Fruit fly (Drosophila melanogaster) whole organism, wandering third instar larva: ENCODE data around the gene del.
A peak's percentile ranks its signal among the peaks of the same experiment; 100 is the strongest.

Experiments
- Abd-B ChIP-seq: fragments of >200 bp; optimal IDR thresholded peaks from 2 replicates; lab custom pipeline; 2017; ENCODE audit warnings: missing biosample characterization, missing genetic modification characterization
- CG32264 ChIP-seq: fragments of 200-800 bp; sonication (Bioruptor generic); optimal IDR thresholded peaks from 2 replicates; lab custom pipeline; 2016; ENCODE audit warnings: missing biosample characterization, missing genetic modification characterization
- CG9705 ChIP-seq: fragments of 200-800 bp; sonication (Bioruptor generic); optimal IDR thresholded peaks from 2 replicates; lab custom pipeline; 2018; ENCODE audit warnings: missing biosample characterization, mild to moderate bottlenecking, missing genetic modification characterization
- CrebA ChIP-seq: fragments of 200-800 bp; sonication (Bioruptor generic); optimal IDR thresholded peaks from 2 replicates; lab custom pipeline; 2016; ENCODE audit warnings: missing biosample characterization, mild to moderate bottlenecking, missing genetic modification characterization, borderline replicate concordance
- Dfd ChIP-seq: fragments of >200 bp; optimal IDR thresholded peaks from 2 replicates; lab custom pipeline; 2017; ENCODE audit warnings: missing biosample characterization, missing genetic modification characterization
- Dif ChIP-seq: fragments of 200-275, 200-300 bp; sonication (Bioruptor generic); optimal IDR thresholded peaks from 2 replicates; lab custom pipeline; 2018; ENCODE audit warnings: missing biosample characterization, missing genetic modification characterization; ENCODE audit not compliant: partially characterized antibody
- GATAd ChIP-seq: sonication (Bioruptor generic); optimal IDR thresholded peaks from 2 replicates; lab custom pipeline; 2016; ENCODE audit warnings: missing biosample characterization, missing genetic modification characterization
- HLH106 ChIP-seq: fragments of 200-800 bp; optimal IDR thresholded peaks from 3 replicates; lab custom pipeline; 2019; ENCODE audit warnings: missing biosample characterization, mild to moderate bottlenecking, missing genetic modification characterization, moderate library complexity
- Hnf4 ChIP-seq: fragments of 200-800 bp; sonication (Bioruptor generic); optimal IDR thresholded peaks from 2 replicates; lab custom pipeline; 2016; ENCODE audit warnings: missing biosample characterization, mild to moderate bottlenecking, missing genetic modification characterization
- Hr78 ChIP-seq: fragments of >200 bp; optimal IDR thresholded peaks from 2 replicates; lab custom pipeline; 2017; ENCODE audit warnings: missing biosample characterization, missing genetic modification characterization
- Hr83 ChIP-seq: fragments of 200-300 bp; sonication (Bioruptor generic); optimal IDR thresholded peaks from 2 replicates; lab custom pipeline; 2016; ENCODE audit warnings: missing biosample characterization, mild to moderate bottlenecking, missing genetic modification characterization, moderate library complexity; ENCODE audit not compliant: poor library complexity, severe bottlenecking
- Jra ChIP-seq: sonication (Bioruptor generic); optimal IDR thresholded peaks from 2 replicates; lab custom pipeline; 2016; ENCODE audit warnings: missing biosample characterization, missing genetic modification characterization
- Mio ChIP-seq: sonication (Bioruptor generic); optimal IDR thresholded peaks from 2 replicates; lab custom pipeline; 2016; ENCODE audit warnings: missing biosample characterization, missing genetic modification characterization
- Myc ChIP-seq: fragments of >200 bp; optimal IDR thresholded peaks from 2 replicates; lab custom pipeline; 2017
- N ChIP-seq: fragments of >200 bp; optimal IDR thresholded peaks from 2 replicates; lab custom pipeline; 2018; ENCODE audit warnings: missing biosample characterization, missing external identifiers, missing genetic modification characterization
- OdsH ChIP-seq: fragments of 200-800 bp; sonication (Bioruptor generic); optimal IDR thresholded peaks from 2 replicates; lab custom pipeline; 2016; ENCODE audit warnings: missing biosample characterization, mild to moderate bottlenecking, missing genetic modification characterization
- Rel ChIP-seq, 2 experiments: fragments of 200-800 bp; sonication (Bioruptor generic) in 1 of 2; optimal IDR thresholded peaks; 2 replicates in 1 of 2; 3 replicates in 1 of 2; lab custom pipeline; 2016 to 2019; ENCODE audit warnings: mild to moderate bottlenecking in 2 of 2, missing biosample characterization in 2 of 2, missing genetic modification characterization in 2 of 2, moderate library complexity in 1 of 2
- Sp1 ChIP-seq: fragments of 200-800 bp; sonication (Bioruptor generic); optimal IDR thresholded peaks from 3 replicates; lab custom pipeline; 2019; ENCODE audit warnings: missing biosample characterization, mild to moderate bottlenecking, missing genetic modification characterization, moderate library complexity
- Vsx2 ChIP-seq: fragments of 200-300, 225-300 bp; sonication (Bioruptor generic); optimal IDR thresholded peaks from 2 replicates; lab custom pipeline; 2018; ENCODE audit warnings: missing biosample characterization, missing genetic modification characterization; ENCODE audit not compliant: partially characterized antibody
- br ChIP-seq: fragments of 200-800 bp; sonication (Bioruptor generic); optimal IDR thresholded peaks from 2 replicates; lab custom pipeline; 2016; ENCODE audit warnings: missing biosample characterization, missing genetic modification characterization
- brk ChIP-seq: fragments of 200-800 bp; sonication (Bioruptor generic); optimal IDR thresholded peaks from 2 replicates; lab custom pipeline; 2016; ENCODE audit warnings: missing biosample characterization, mild to moderate bottlenecking, missing genetic modification characterization
- dl ChIP-seq, 2 experiments: fragments of 175-275, 200-275 bp in 1 of 2; fragments of 200-275 bp in 1 of 2; sonication (Bioruptor generic); optimal IDR thresholded peaks; lab custom pipeline; 2018; ENCODE audit warnings: mild to moderate bottlenecking in 2 of 2, missing biosample characterization in 2 of 2, missing genetic modification characterization in 2 of 2, moderate library complexity in 2 of 2; ENCODE audit not compliant: partially characterized antibody in 2 of 2, insufficient read depth in 1 of 2
- dmrt93B ChIP-seq: fragments of 200-800 bp; sonication (Bioruptor generic); optimal IDR thresholded peaks from 2 replicates; lab custom pipeline; 2018; ENCODE audit warnings: missing biosample characterization, mild to moderate bottlenecking, missing genetic modification characterization
- dsf ChIP-seq: sonication (Bioruptor generic); optimal IDR thresholded peaks from 2 replicates; lab custom pipeline; 2016; ENCODE audit warnings: missing biosample characterization, missing genetic modification characterization, borderline replicate concordance
- ey ChIP-seq: fragments of 200-800 bp; sonication (Bioruptor generic); optimal IDR thresholded peaks from 2 replicates; lab custom pipeline; 2016; ENCODE audit warnings: missing biosample characterization, missing genetic modification characterization
- foxo ChIP-seq, 2 experiments: fragments of 200-800 bp; sonication (Bioruptor generic); optimal IDR thresholded peaks; 2 replicates in 1 of 2; 3 replicates in 1 of 2; lab custom pipeline; 2016 to 2017; ENCODE audit warnings: missing biosample characterization in 2 of 2, missing genetic modification characterization in 2 of 2
- fru ChIP-seq: fragments of 200-800 bp; sonication (Bioruptor generic); optimal IDR thresholded peaks from 3 replicates; lab custom pipeline; 2016; ENCODE audit warnings: missing biosample characterization, mild to moderate bottlenecking, missing genetic modification characterization
- h ChIP-seq: fragments of 200-800 bp; sonication (Bioruptor generic); optimal IDR thresholded peaks from 3 replicates; lab custom pipeline; 2016; ENCODE audit warnings: missing biosample characterization, mild to moderate bottlenecking, missing genetic modification characterization
- jim ChIP-seq: fragments of 175-275, 200-325 bp; sonication (Bioruptor generic); optimal IDR thresholded peaks from 2 replicates; lab custom pipeline; 2016; ENCODE audit warnings: missing biosample characterization, mild to moderate bottlenecking, missing genetic modification characterization
- lola ChIP-seq: fragments of >200 bp; optimal IDR thresholded peaks from 2 replicates; lab custom pipeline; 2017; ENCODE audit warnings: missing biosample characterization, missing genetic modification characterization
- pan ChIP-seq: fragments of >200 bp; optimal IDR thresholded peaks from 2 replicates; lab custom pipeline; 2017
- psq ChIP-seq: fragments of 200-800 bp; sonication (Bioruptor generic); optimal IDR thresholded peaks from 3 replicates; lab custom pipeline; 2017; ENCODE audit warnings: missing biosample characterization, mild to moderate bottlenecking, missing genetic modification characterization, moderate library complexity
- rgr ChIP-seq: fragments of 200-800 bp; sonication (Bioruptor generic); optimal IDR thresholded peaks from 3 replicates; lab custom pipeline; 2016; ENCODE audit warnings: missing biosample characterization, mild to moderate bottlenecking, missing genetic modification characterization
- sage ChIP-seq: fragments of 200-800 bp; sonication (Bioruptor generic); optimal IDR thresholded peaks from 2 replicates; lab custom pipeline; 2016; ENCODE audit warnings: missing biosample characterization, mild to moderate bottlenecking, missing genetic modification characterization
- sv ChIP-seq: fragments of 200-800 bp; sonication (Bioruptor generic); optimal IDR thresholded peaks from 3 replicates; lab custom pipeline; 2016; ENCODE audit warnings: missing biosample characterization, missing genetic modification characterization
- tai ChIP-seq: sonication (Bioruptor generic); optimal IDR thresholded peaks from 2 replicates; lab custom pipeline; 2016; ENCODE audit warnings: missing biosample characterization, missing genetic modification characterization
- usp ChIP-seq: fragments of >200 bp; optimal IDR thresholded peaks from 2 replicates; lab custom pipeline; 2017; ENCODE audit warnings: missing biosample characterization, missing genetic modification characterization
- woc ChIP-seq: sonication (Bioruptor generic); optimal IDR thresholded peaks from 2 replicates; lab custom pipeline; 2016; ENCODE audit warnings: missing biosample characterization, mild to moderate bottlenecking, missing genetic modification characterization

del gene

DNA sequence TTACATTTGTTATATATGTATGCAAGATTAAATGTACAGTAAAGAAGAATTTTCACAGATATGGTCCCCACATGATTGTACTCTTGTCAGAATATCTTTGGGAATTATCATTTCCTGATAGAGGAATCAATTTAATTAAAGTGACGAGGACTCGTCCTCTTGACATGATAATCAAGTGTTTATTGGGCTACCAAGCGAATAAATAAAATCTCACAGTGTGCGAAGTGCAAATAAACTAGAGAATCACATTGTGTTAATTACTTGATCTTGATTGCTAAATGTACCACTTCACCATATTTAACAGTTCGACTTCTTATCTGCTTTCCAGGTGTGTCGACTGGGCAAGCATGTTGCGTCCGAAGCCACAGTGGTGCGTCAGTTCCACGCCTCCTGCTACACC is 21.5 kb upstream of the del start:
- no peak for TF ChIP-seq psq (GFP tag; lab: Kevin White, UChicago)
- no peak for TF ChIP-seq CG32264 (GFP tag; lab: Kevin White, UChicago)
- no peak for TF ChIP-seq Vsx2
- no peak for TF ChIP-seq Mio (GFP tag; lab: Kevin White, UChicago)
- TF ChIP-seq Myc (lab: Kevin White, UChicago) = no peak
- no peak for TF ChIP-seq CrebA (GFP tag; lab: Kevin White, UChicago)
- no peak for TF ChIP-seq HLH106 (tag; lab: Kevin White, UChicago)
- TF ChIP-seq woc (GFP tag; lab: Kevin White, UChicago) = no peak
- TF ChIP-seq sage (GFP tag; lab: Kevin White, UChicago) = no peak
- no peak for TF ChIP-seq rgr (GFP tag; lab: Kevin White, UChicago)
- TF ChIP-seq sv (GFP tag; lab: Kevin White, UChicago) = no peak
- no peak for TF ChIP-seq dl (GFP tag; optimal IDR thresholded peaks at IDR 0.05; lab: Kevin White, UChicago; ENCODE audit: insufficient read depth in 1 of 2, partially characterized antibody in 2 of 2)
- no peak for TF ChIP-seq Dfd (GFP tag; lab: Kevin White, UChicago)
- TF ChIP-seq Jra = no peak
- no peak for TF ChIP-seq N (GFP tag; lab: Kevin White, UChicago)
- no peak for TF ChIP-seq CG9705 (GFP tag; lab: Kevin White, UChicago)
- TF ChIP-seq Sp1 (GFP tag; lab: Kevin White, UChicago) = no peak
- TF ChIP-seq h (GFP tag; lab: Kevin White, UChicago) = no peak
- TF ChIP-seq Dif (GFP tag; lab: Kevin White, UChicago) = no peak
- TF ChIP-seq, all 38 proteins: peak for 0

DNA sequence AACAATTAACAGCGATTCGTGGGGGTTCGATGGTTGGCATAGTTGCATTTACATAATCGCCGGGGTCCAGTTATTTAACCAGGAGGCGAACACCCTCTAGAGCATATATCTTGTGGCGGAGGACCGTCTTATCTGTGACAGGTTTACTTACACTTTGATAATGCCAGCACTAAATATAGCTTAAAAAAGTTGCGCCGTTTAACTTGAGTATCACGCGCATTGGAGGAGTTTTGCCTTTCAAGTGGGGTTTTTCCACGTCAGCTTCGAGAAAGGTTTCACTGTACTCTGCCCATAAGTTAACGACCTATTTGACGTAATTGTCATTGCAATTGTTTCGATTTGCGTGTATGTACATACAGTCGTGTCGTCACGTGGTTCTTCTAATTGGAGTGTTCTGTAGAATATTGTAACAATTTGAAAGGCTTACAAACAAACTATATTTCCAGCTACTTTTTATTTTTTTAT is 20.8 kb upstream of the del start:
- TF ChIP-seq dsf (GFP tag; lab: Kevin White, UChicago) (no peak), Sp1 (GFP tag; lab: Kevin White, UChicago) (no peak), dl (GFP tag; optimal IDR thresholded peaks at IDR 0.05; lab: Kevin White, UChicago; ENCODE audit: insufficient read depth in 1 of 2, partially characterized antibody in 2 of 2) (no peak), Rel (GFP tag; optimal IDR thresholded peaks at IDR 0.05; lab: Kevin White, UChicago) (no peak), Rel (tag; optimal IDR thresholded peaks at IDR 0.05; lab: Kevin White, UChicago) (peak; percentile 76)

DNA sequence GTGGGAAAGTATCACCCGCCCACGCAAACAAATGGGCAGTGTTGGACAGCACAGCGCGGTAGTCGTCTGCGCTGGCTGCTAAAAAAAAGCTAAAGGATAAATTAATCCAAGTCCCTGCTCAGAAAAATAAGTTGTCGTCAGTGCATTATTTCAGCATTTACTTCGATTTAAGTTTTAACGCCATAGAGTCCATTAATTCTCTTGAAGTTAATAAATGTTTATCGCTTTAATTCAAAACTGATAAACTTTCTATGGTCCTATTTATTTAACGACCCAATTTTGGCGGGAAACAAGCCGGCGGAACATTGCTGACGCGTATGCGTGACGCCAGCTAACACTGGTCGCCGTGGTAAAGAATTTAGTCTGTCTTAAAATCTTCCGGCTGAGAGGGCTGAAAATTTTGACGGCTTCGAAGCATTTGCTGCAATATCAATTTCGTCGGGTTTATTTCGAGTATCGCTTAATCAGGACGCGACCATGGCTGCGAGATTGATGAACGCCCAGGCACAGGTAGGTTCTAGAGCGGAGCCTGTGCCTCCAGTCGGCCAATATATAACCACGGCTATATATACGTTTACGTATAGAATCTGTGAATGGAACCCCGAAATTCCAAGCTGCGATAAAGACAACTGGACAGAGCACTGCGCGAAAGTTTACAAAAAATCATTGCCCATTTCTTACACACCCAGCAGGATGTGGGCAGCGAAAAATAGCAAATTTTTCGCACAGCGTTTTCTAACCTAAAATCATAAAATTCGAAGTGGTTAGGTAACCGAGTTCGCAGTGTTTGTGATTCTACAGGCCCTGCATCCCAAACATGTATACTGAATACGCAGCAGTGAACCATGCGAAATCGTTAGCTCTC is 20.2 kb upstream of the del start, which contains the start of the genes mAcon1, CG43345 and CG43346:
Gene mAcon1 (plus strand): TSS at position 276 of the 865 bp plus-strand sequence.
Gene CG43345 (minus strand): TSS at position 287 of the 865 bp plus-strand sequence.
Gene CG43346 (minus strand): TSS at position 287 of the 865 bp plus-strand sequence.
- TF ChIP-seq fru (GFP tag; lab: Kevin White, UChicago) = peak; percentile 87
- TF ChIP-seq tai = no peak
- TF ChIP-seq rgr (GFP tag; lab: Kevin White, UChicago) = peak; percentile 84
- TF ChIP-seq jim (GFP tag; lab: Kevin White, UChicago) = no peak
- TF ChIP-seq Hr83 = no peak
- TF ChIP-seq dmrt93B = peak; percentile 82
- TF ChIP-seq lola (GFP tag; lab: Kevin White, UChicago) = no peak
- no peak for TF ChIP-seq usp (GFP tag; lab: Kevin White, UChicago)
- no peak for TF ChIP-seq pan (lab: Kevin White, UChicago)
- TF ChIP-seq CG9705 (GFP tag; lab: Kevin White, UChicago) = peak; percentile 89
- no peak for TF ChIP-seq Abd-B (GFP tag; lab: Kevin White, UChicago)
- no peak for TF ChIP-seq dl (GFP tag; optimal IDR thresholded peaks at IDR 0.05; lab: Kevin White, UChicago; ENCODE audit: insufficient read depth in 1 of 2, partially characterized antibody in 2 of 2)
- peak; percentile 48 for TF ChIP-seq CG32264 (GFP tag; lab: Kevin White, UChicago)
- TF ChIP-seq Dfd (GFP tag; lab: Kevin White, UChicago) = no peak
- no peak for TF ChIP-seq Rel (GFP tag; optimal IDR thresholded peaks at IDR 0.05; lab: Kevin White, UChicago)
- peak; percentile 71 for TF ChIP-seq Rel (tag; optimal IDR thresholded peaks at IDR 0.05; lab: Kevin White, UChicago)
- peak; percentile 80 for TF ChIP-seq sv (GFP tag; lab: Kevin White, UChicago)
- TF ChIP-seq br (GFP tag; lab: Kevin White, UChicago) = peak; percentile 91
- peak; percentile 84 for TF ChIP-seq ey (GFP tag; lab: Kevin White, UChicago)
- TF ChIP-seq Mio (GFP tag; lab: Kevin White, UChicago) = peak; percentile 15
- no peak for TF ChIP-seq Vsx2
- no peak for TF ChIP-seq Dif (GFP tag; lab: Kevin White, UChicago)
- TF ChIP-seq N (GFP tag; lab: Kevin White, UChicago) = no peak
- TF ChIP-seq dsf (GFP tag; lab: Kevin White, UChicago) = no peak
- no peak for TF ChIP-seq CrebA (GFP tag; lab: Kevin White, UChicago)
- peak in 1 of 2 experiments; percentile 89 for TF ChIP-seq foxo (GFP tag; optimal IDR thresholded peaks at IDR 0.05; lab: Kevin White, UChicago)
- peak; percentile 86 for TF ChIP-seq OdsH (GFP tag; lab: Kevin White, UChicago)
- peak; percentile 76 for TF ChIP-seq GATAd (GFP tag; lab: Kevin White, UChicago)
- no peak for TF ChIP-seq Hr78 (GFP tag; lab: Kevin White, UChicago)
- peak; percentile 90 for TF ChIP-seq h (GFP tag; lab: Kevin White, UChicago)
- TF ChIP-seq psq (GFP tag; lab: Kevin White, UChicago) = peak; percentile 73
- peak; percentile 100 for TF ChIP-seq Myc (lab: Kevin White, UChicago)
- no peak for TF ChIP-seq brk (GFP tag; lab: Kevin White, UChicago)
- peak; percentile 85 for TF ChIP-seq Sp1 (GFP tag; lab: Kevin White, UChicago)
- peak; percentile 90 for TF ChIP-seq HLH106 (tag; lab: Kevin White, UChicago)
- TF ChIP-seq woc (GFP tag; lab: Kevin White, UChicago) = peak; percentile 96
- no peak for TF ChIP-seq sage (GFP tag; lab: Kevin White, UChicago)
- TF ChIP-seq Hnf4 (GFP tag; lab: Kevin White, UChicago) = peak; percentile 85
- peak; percentile 74 for TF ChIP-seq Jra
- TF ChIP-seq, all 38 proteins: peak for 21
